Worm (Caenorhabditis elegans): ENCODE measurements around the gene wee-1.1.

Gene wee-1.1

ce11 chrII:9619402-9619862, 36.1 kb upstream of the wee-1.1 start (continued):
- no peak for TF ChIP-seq dpff-1 (tag; optimal IDR thresholded peaks at IDR 0.05)
- TF ChIP-seq mxl-1 (tag; optimal IDR thresholded peaks at IDR 0.05) = no peak
- TF ChIP-seq egl-44 (GFP tag; IDR thresholded peaks at IDR 0.05) = peak; percentile 56; the same call in 1 of the 2 replicates
- peak; percentile 15 for TF ChIP-seq zim-3 (tag; optimal IDR thresholded peaks at IDR 0.05)
- TF ChIP-seq cebp-2 (GFP tag; IDR thresholded peaks at IDR 0.05) = no peak
- TF ChIP-seq efl-1 (GFP tag; optimal IDR thresholded peaks at IDR 0.05) = no peak
- TF ChIP-seq nfya-2 (GFP tag; IDR thresholded peaks at IDR 0.05) = no peak
- peak; percentile 39 for TF ChIP-seq ama-1 (optimal IDR thresholded peaks at IDR 0.05)
- TF ChIP-seq ama-1 (GFP tag; optimal IDR thresholded peaks at IDR 0.05) = no peak
- peak; percentile 19; the same call in 1 of the 2 replicates for TF ChIP-seq K11D2.4 (GFP tag; IDR thresholded peaks at IDR 0.05)
- no peak for TF ChIP-seq egrh-3 (GFP tag; IDR thresholded peaks at IDR 0.05)
- no peak for TF ChIP-seq rpc-1 (optimal IDR thresholded peaks at IDR 0.05)
- TF ChIP-seq rpc-1 (tag; optimal IDR thresholded peaks at IDR 0.05) = no peak
- TF ChIP-seq ztf-3 (GFP tag; optimal IDR thresholded peaks at IDR 0.05) = no peak
- TF ChIP-seq nhr-90 (tag; optimal IDR thresholded peaks at IDR 0.05) = peak; percentile 50
- no peak for TF ChIP-seq ceh-58 (GFP tag; IDR thresholded peaks at IDR 0.05)
- TF ChIP-seq sdz-38 (tag; optimal IDR thresholded peaks at IDR 0.05) = no peak
- TF ChIP-seq somi-1 (GFP tag; optimal IDR thresholded peaks at IDR 0.05) = peak; percentile 56
- TF ChIP-seq cebp-1 (GFP tag; IDR thresholded peaks at IDR 0.05) = no peak
- TF ChIP-seq cebp-1 (tag; optimal IDR thresholded peaks at IDR 0.05) = peak; percentile 44
- no peak for TF ChIP-seq bed-2 (GFP tag; IDR thresholded peaks at IDR 0.05)
- peak; percentile 5 for TF ChIP-seq F22D6.2 (tag; optimal IDR thresholded peaks at IDR 0.05)
- TF ChIP-seq Y56A3A.18 (GFP tag; IDR thresholded peaks at IDR 0.05) = 0 out of 2 replicates have a peak, but pooled peaks have one; percentile 36
- TF ChIP-seq K12H6.12 (tag; optimal IDR thresholded peaks at IDR 0.05) = peak; percentile 25
- no peak for TF ChIP-seq madf-8 (GFP tag; conservative IDR thresholded peaks at IDR 0.05)
- no peak for TF ChIP-seq ceh-100 (GFP tag; IDR thresholded peaks at IDR 0.05)
- peak; percentile 49; the same call in 1 of the 2 replicates for TF ChIP-seq dox-1 (GFP tag; IDR thresholded peaks at IDR 0.05)
- no peak for TF ChIP-seq nfyb-1 (GFP tag; IDR thresholded peaks at IDR 0.05)
- no peak for TF ChIP-seq repo-1 (tag; optimal IDR thresholded peaks at IDR 0.05)
- no peak; the same call in 1 of the 2 replicates for TF ChIP-seq Y53G8AR.9 (GFP tag; conservative IDR thresholded peaks at IDR 0.05)
- TF ChIP-seq F10E7.11 (tag; optimal IDR thresholded peaks at IDR 0.05) = no peak
- TF ChIP-seq lin-35 (GFP tag; optimal IDR thresholded peaks at IDR 0.05) = no peak
- no peak for TF ChIP-seq ceh-91 (GFP tag; IDR thresholded peaks at IDR 0.05)
- TF ChIP-seq Y53F4B.3 (GFP tag; IDR thresholded peaks at IDR 0.05) = no peak
- no peak for TF ChIP-seq ekl-4 (GFP tag; IDR thresholded peaks at IDR 0.05)
- TF ChIP-seq F49E8.2 (tag; optimal IDR thresholded peaks at IDR 0.05; ENCODE audit: insufficient read depth) = no peak
- no peak for TF ChIP-seq rec-8 (tag; optimal IDR thresholded peaks at IDR 0.05)
- 0 out of 2 replicates have a peak, but pooled peaks have one; percentile 25 for TF ChIP-seq zfh-2 (GFP tag; conservative IDR thresholded peaks at IDR 0.05)
- TF ChIP-seq tlf-1 (GFP tag; optimal IDR thresholded peaks at IDR 0.05) = no peak
- TF ChIP-seq snpc-3.4 (tag; optimal IDR thresholded peaks at IDR 0.05) = no peak

ce11 chrII:9618759-9619158, 35.4 kb upstream of the wee-1.1 start:
- TF ChIP-seq hlh-12 (tag; optimal IDR thresholded peaks at IDR 0.05) (no peak), hmg-20 (GFP tag; IDR thresholded peaks at IDR 0.05) (no peak), ceh-58 (GFP tag; IDR thresholded peaks at IDR 0.05) (no peak), madf-8 (GFP tag; conservative IDR thresholded peaks at IDR 0.05) (no peak), ceh-91 (GFP tag; IDR thresholded peaks at IDR 0.05) (no peak), sptf-2 (GFP tag; optimal IDR thresholded peaks at IDR 0.05) (no peak), Y95B8A.8 (GFP tag; IDR thresholded peaks at IDR 0.05) (0 out of 2 replicates have a peak, but pooled peaks have one; percentile 5), F10E7.11 (tag; optimal IDR thresholded peaks at IDR 0.05) (peak; percentile 6), snpc-4 (GFP tag; optimal IDR thresholded peaks at IDR 0.05) (no peak), snpc-4 (tag; optimal IDR thresholded peaks at IDR 0.05) (no peak), ZK185.1 (tag; optimal IDR thresholded peaks at IDR 0.05; ENCODE audit: poor library complexity, severe bottlenecking) (peak; percentile 37), ztf-26 (tag; optimal IDR thresholded peaks at IDR 0.05) (no peak), Y67H2A.10 (GFP tag; conservative IDR thresholded peaks at IDR 0.05) (no peak), lag-1 (GFP tag; IDR thresholded peaks at IDR 0.05) (no peak), xnd-1 (tag; optimal IDR thresholded peaks at IDR 0.05) (no peak)
